Fruit fly (Drosophila melanogaster): ENCODE measurements around the gene CG4390.

Gene CG4390

DNA sequence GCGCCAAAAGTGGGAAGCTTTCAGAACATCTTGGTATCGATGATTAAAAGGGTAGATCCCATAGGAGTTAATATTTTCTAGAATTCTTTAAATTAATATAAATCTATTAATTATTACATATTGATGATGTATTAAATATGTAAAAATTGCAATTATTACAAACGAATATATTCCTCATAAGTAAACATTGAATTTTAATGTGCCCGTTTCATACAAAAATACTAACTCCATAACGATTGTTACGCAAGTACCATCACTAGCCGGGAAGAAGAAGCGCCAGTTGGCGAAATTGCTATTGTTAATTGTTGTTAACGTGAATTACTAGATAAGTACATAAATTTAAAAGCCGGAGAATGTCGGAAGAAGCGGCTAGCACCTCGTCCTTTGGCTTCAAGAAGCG is 2.0 kb downstream of the CG4390 start, which contains the start of gene mdlc (continued):
- TF ChIP-seq Doc3 (GFP tag; IDR thresholded peaks at IDR 0.05; ENCODE audit: partially characterized antibody) (peak; percentile 55; the same call in 2 of the 3 replicates), bigmax (GFP tag; optimal IDR thresholded peaks at IDR 0.05) (no peak), sug (tag; optimal IDR thresholded peaks at IDR 0.05) (peak; percentile 39), CG13775 (GFP tag; optimal IDR thresholded peaks at IDR 0.05) (peak; percentile 4), GATAe (GFP tag; conservative IDR thresholded peaks at IDR 0.05) (no peak), CG34224 (GFP tag; IDR thresholded peaks at IDR 0.05; ENCODE audit: partially characterized antibody) (peak; percentile 38; the same call in 1 of the 3 replicates), CG9817 (tag; optimal IDR thresholded peaks at IDR 0.05) (peak; percentile 23), E2f2 (GFP tag; IDR thresholded peaks at IDR 0.05) (peak; percentile 64), her (GFP tag; optimal IDR thresholded peaks at IDR 0.05) (no peak), sna (GFP tag; IDR thresholded peaks at IDR 0.05; ENCODE audit: partially characterized antibody) (0 out of 2 replicates have a peak, but pooled peaks have one; percentile 53), Rfx (GFP tag; IDR thresholded peaks at IDR 0.05) (peak; percentile 28; the same call in 1 of the 2 replicates), CG14050 (GFP tag; IDR thresholded peaks at IDR 0.05) (no peak), CG10654 (GFP tag; optimal IDR thresholded peaks at IDR 0.05) (peak; percentile 8), NfI (GFP tag; optimal IDR thresholded peaks at IDR 0.05) (no peak), inv (GFP tag; IDR thresholded peaks at IDR 0.05; ENCODE audit: partially characterized antibody) (peak; percentile 47; the same call in 1 of the 2 replicates), Ets65A (GFP tag) (peak; percentile 84), CG13624 (GFP tag; optimal IDR thresholded peaks at IDR 0.05) (no peak), CG4617 (GFP tag; optimal IDR thresholded peaks at IDR 0.05; ENCODE audit: borderline replicate concordance) (peak; percentile 29), dpn (GFP tag; optimal IDR thresholded peaks at IDR 0.05) (peak in 1 of 2 experiments; percentile 0), CG30403 (GFP tag; optimal IDR thresholded peaks at IDR 0.05) (peak; percentile 22), insv (GFP tag; optimal IDR thresholded peaks at IDR 0.05) (no peak), CG3407 (GFP tag; optimal IDR thresholded peaks at IDR 0.05) (no peak), unc-4 (GFP tag; IDR thresholded peaks at IDR 0.05; ENCODE audit: partially characterized antibody) (peak; percentile 61), CG7839 (tag; optimal IDR thresholded peaks at IDR 0.05) (peak; percentile 15), vnd (GFP tag; IDR thresholded peaks at IDR 0.05; ENCODE audit: partially characterized antibody) (peak; percentile 38; the same call in 1 of the 3 replicates), trem (tag; optimal IDR thresholded peaks at IDR 0.05) (peak; percentile 35), Abd-B (GFP tag; optimal IDR thresholded peaks at IDR 0.05) (peak; percentile 69), tup (GFP tag; optimal IDR thresholded peaks at IDR 0.05) (no peak), wek (GFP tag; optimal IDR thresholded peaks at IDR 0.05) (no peak), Sin3A (optimal IDR thresholded peaks at IDR 0.05) (peak; percentile 51), Elba2 (GFP tag; optimal IDR thresholded peaks at IDR 0.05) (peak; percentile 6), gfzf (GFP tag; optimal IDR thresholded peaks at IDR 0.05) (peak; percentile 56), Aef1 (GFP tag; IDR thresholded peaks at IDR 0.05) (no peak), CG2120 (GFP tag; optimal IDR thresholded peaks at IDR 0.05) (peak; percentile 10), ci (GFP tag; IDR thresholded peaks at IDR 0.05) (no peak), Med (GFP tag) (peak; percentile 63), CG15696 (tag; optimal IDR thresholded peaks at IDR 0.05) (peak; percentile 4), row (GFP tag; IDR thresholded peaks at IDR 0.05) (peak; percentile 78), nmo (GFP tag; optimal IDR thresholded peaks at IDR 0.05) (peak; percentile 70), h (optimal IDR thresholded peaks at IDR 0.05) (no peak), Atf3 (GFP tag; optimal IDR thresholded peaks at IDR 0.05) (no peak), fd96Cb (tag; optimal IDR thresholded peaks at IDR 0.05) (no peak), Opbp (GFP tag; IDR thresholded peaks at IDR 0.05; ENCODE audit: partially characterized antibody) (0 out of 3 replicates have a peak, but pooled peaks have one; percentile 31), CG13424 (tag; optimal IDR thresholded peaks at IDR 0.05) (peak; percentile 26), mam (GFP tag; optimal IDR thresholded peaks at IDR 0.05) (peak; percentile 13), CG12104 (GFP tag; optimal IDR thresholded peaks at IDR 0.05) (peak; percentile 2), CG3847 (GFP tag; IDR thresholded peaks at IDR 0.05) (peak; percentile 26; the same call in 1 of the 2 replicates), CG11504 (tag; optimal IDR thresholded peaks at IDR 0.05) (peak; percentile 33), lmd (GFP tag; IDR thresholded peaks at IDR 0.05) (no peak; the same call in 1 of the 2 replicates), CG31441 (GFP tag; IDR thresholded peaks at IDR 0.05) (peak; percentile 31; the same call in 1 of the 2 replicates)
